Fruit fly (Drosophila melanogaster) whole organism, pupa: ENCODE data around the gene Takl2.

Experiments used
- CG10348 ChIP-seq: fragments of 200-800 bp; sonication (Bioruptor generic); IDR thresholded peaks from 2 replicates; pipeline ENCODE4 v1.3.6; 2022; ENCODE audit warnings: missing biosample characterization, missing genetic modification characterization
- CG15710 ChIP-seq: fragments of 200-800 bp; sonication (Bioruptor generic); optimal IDR thresholded peaks from 2 replicates; lab custom pipeline; 2018; ENCODE audit warnings: missing biosample characterization, mild to moderate bottlenecking, missing genetic modification characterization, moderate library complexity
- CG17806 ChIP-seq: fragments of 200-800 bp; sonication (Bioruptor generic); optimal IDR thresholded peaks from 2 replicates; lab custom pipeline; 2018; ENCODE audit warnings: missing biosample characterization, mild to moderate bottlenecking, missing genetic modification characterization, moderate library complexity
- CG32121 ChIP-seq: fragments of 200-800 bp; sonication (Bioruptor generic); IDR thresholded peaks from 2 replicates; pipeline ENCODE4 v1.3.6; 2022; ENCODE audit warnings: missing biosample characterization, missing genetic modification characterization
- CG4496 ChIP-seq: fragments of 200-800 bp; sonication (Bioruptor generic); IDR thresholded peaks from 3 replicates; pipeline ENCODE4 v1.3.6; 2022; ENCODE audit warnings: missing biosample characterization, missing genetic modification characterization
- CG8159 ChIP-seq: fragments of 200-800 bp; sonication (Bioruptor generic); optimal IDR thresholded peaks from 3 replicates; lab custom pipeline; 2018; ENCODE audit warnings: missing biosample characterization, mild to moderate bottlenecking, missing genetic modification characterization, moderate library complexity
- CG8301 ChIP-seq: fragments of 200-800 bp; sonication (Bioruptor generic); optimal IDR thresholded peaks from 2 replicates; lab custom pipeline; 2018; ENCODE audit warnings: missing biosample characterization, mild to moderate bottlenecking, missing genetic modification characterization
- Pif1A ChIP-seq: fragments of 200-800 bp; sonication (Bioruptor generic); optimal IDR thresholded peaks from 3 replicates; lab custom pipeline; 2016; ENCODE audit warnings: missing biosample characterization, missing genetic modification characterization
- Pif1B ChIP-seq: fragments of 200-800 bp; sonication (Bioruptor generic); optimal IDR thresholded peaks from 3 replicates; lab custom pipeline; 2016; ENCODE audit warnings: missing biosample characterization, missing genetic modification characterization
- fd96Ca ChIP-seq: fragments of 200-800 bp; sonication (Bioruptor generic); IDR thresholded peaks from 3 replicates; pipeline ENCODE4 v1.3.6; 2022; ENCODE audit warnings: missing biosample characterization, missing genetic modification characterization
- gl ChIP-seq: fragments of 200-800 bp; sonication (Bioruptor generic); optimal IDR thresholded peaks from 2 replicates; lab custom pipeline; 2018; ENCODE audit warnings: missing biosample characterization, mild to moderate bottlenecking, missing genetic modification characterization
- rn ChIP-seq: fragments of 200-800 bp; sonication (Bioruptor generic); IDR thresholded peaks from 2 replicates; pipeline ENCODE4 v1.3.6; 2022; ENCODE audit warnings: missing biosample characterization, missing genetic modification characterization

dm6 chr3R:22753600-22753894 lies 19.9 kb upstream of the Takl2 start:
- TF ChIP-seq Pif1B (GFP tag; lab: Kevin White, UChicago) (no peak), gl (tag; lab: Kevin White, UChicago) (no peak), Pif1A (GFP tag; lab: Kevin White, UChicago) (no peak), CG15710 (tag; lab: Kevin White, UChicago) (no peak), CG32121 (GFP tag; lab: Robert Waterston, UW) (no peak), rn (no peak), CG17806 (tag; lab: Kevin White, UChicago) (no peak), fd96Ca (no peak), CG8301 (no peak), CG8159 (tag; lab: Kevin White, UChicago) (no peak), CG10348 (GFP tag; lab: Robert Waterston, UW) (no peak), CG4496 (GFP tag; lab: Robert Waterston, UW) (0 out of 3 replicates have a peak, but pooled peaks have one; percentile 13)
